Fruit fly (Drosophila melanogaster) whole organism, wandering third instar larva: ENCODE measurements around the gene CG8578.
A peak's percentile ranks its signal among the peaks of the same experiment; 100 is the strongest.

ENCODE experiments used
- Abd-B ChIP-seq: fragments of >200 bp; optimal IDR thresholded peaks from 2 replicates; lab custom pipeline; 2017; ENCODE audit warnings: missing biosample characterization, missing genetic modification characterization
- CG32264 ChIP-seq: fragments of 200-800 bp; sonication (Bioruptor generic); optimal IDR thresholded peaks from 2 replicates; lab custom pipeline; 2016; ENCODE audit warnings: missing biosample characterization, missing genetic modification characterization
- CG9705 ChIP-seq: fragments of 200-800 bp; sonication (Bioruptor generic); optimal IDR thresholded peaks from 2 replicates; lab custom pipeline; 2018; ENCODE audit warnings: missing biosample characterization, mild to moderate bottlenecking, missing genetic modification characterization
- CrebA ChIP-seq: fragments of 200-800 bp; sonication (Bioruptor generic); optimal IDR thresholded peaks from 2 replicates; lab custom pipeline; 2016; ENCODE audit warnings: missing biosample characterization, mild to moderate bottlenecking, missing genetic modification characterization, borderline replicate concordance
- Dfd ChIP-seq: fragments of >200 bp; optimal IDR thresholded peaks from 2 replicates; lab custom pipeline; 2017; ENCODE audit warnings: missing biosample characterization, missing genetic modification characterization
- Dif ChIP-seq: fragments of 200-275, 200-300 bp; sonication (Bioruptor generic); optimal IDR thresholded peaks from 2 replicates; lab custom pipeline; 2018; ENCODE audit warnings: missing biosample characterization, missing genetic modification characterization; ENCODE audit not compliant: partially characterized antibody
- GATAd ChIP-seq: sonication (Bioruptor generic); optimal IDR thresholded peaks from 2 replicates; lab custom pipeline; 2016; ENCODE audit warnings: missing biosample characterization, missing genetic modification characterization
- HLH106 ChIP-seq: fragments of 200-800 bp; optimal IDR thresholded peaks from 3 replicates; lab custom pipeline; 2019; ENCODE audit warnings: missing biosample characterization, mild to moderate bottlenecking, missing genetic modification characterization, moderate library complexity
- Hnf4 ChIP-seq: fragments of 200-800 bp; sonication (Bioruptor generic); optimal IDR thresholded peaks from 2 replicates; lab custom pipeline; 2016; ENCODE audit warnings: missing biosample characterization, mild to moderate bottlenecking, missing genetic modification characterization
- Hr78 ChIP-seq: fragments of >200 bp; optimal IDR thresholded peaks from 2 replicates; lab custom pipeline; 2017; ENCODE audit warnings: missing biosample characterization, missing genetic modification characterization
- Hr83 ChIP-seq: fragments of 200-300 bp; sonication (Bioruptor generic); optimal IDR thresholded peaks from 2 replicates; lab custom pipeline; 2016; ENCODE audit warnings: missing biosample characterization, mild to moderate bottlenecking, missing genetic modification characterization, moderate library complexity; ENCODE audit not compliant: poor library complexity, severe bottlenecking
- Jra ChIP-seq: sonication (Bioruptor generic); optimal IDR thresholded peaks from 2 replicates; lab custom pipeline; 2016; ENCODE audit warnings: missing biosample characterization, missing genetic modification characterization
- Mio ChIP-seq: sonication (Bioruptor generic); optimal IDR thresholded peaks from 2 replicates; lab custom pipeline; 2016; ENCODE audit warnings: missing biosample characterization, missing genetic modification characterization
- Myc ChIP-seq: fragments of >200 bp; optimal IDR thresholded peaks from 2 replicates; lab custom pipeline; 2017
- N ChIP-seq: fragments of >200 bp; optimal IDR thresholded peaks from 2 replicates; lab custom pipeline; 2018; ENCODE audit warnings: missing biosample characterization, missing external identifiers, missing genetic modification characterization
- OdsH ChIP-seq: fragments of 200-800 bp; sonication (Bioruptor generic); optimal IDR thresholded peaks from 2 replicates; lab custom pipeline; 2016; ENCODE audit warnings: missing biosample characterization, mild to moderate bottlenecking, missing genetic modification characterization
- Rel ChIP-seq, 2 experiments: fragments of 200-800 bp; sonication (Bioruptor generic) in 1 of 2; optimal IDR thresholded peaks; 2 replicates in 1 of 2; 3 replicates in 1 of 2; lab custom pipeline; 2016 to 2019; ENCODE audit warnings: mild to moderate bottlenecking in 2 of 2, missing biosample characterization in 2 of 2, missing genetic modification characterization in 2 of 2, moderate library complexity in 1 of 2
- Sp1 ChIP-seq: fragments of 200-800 bp; sonication (Bioruptor generic); optimal IDR thresholded peaks from 3 replicates; lab custom pipeline; 2019; ENCODE audit warnings: missing biosample characterization, mild to moderate bottlenecking, missing genetic modification characterization, moderate library complexity
- Vsx2 ChIP-seq: fragments of 200-300, 225-300 bp; sonication (Bioruptor generic); optimal IDR thresholded peaks from 2 replicates; lab custom pipeline; 2018; ENCODE audit warnings: missing biosample characterization, missing genetic modification characterization; ENCODE audit not compliant: partially characterized antibody
- br ChIP-seq: fragments of 200-800 bp; sonication (Bioruptor generic); optimal IDR thresholded peaks from 2 replicates; lab custom pipeline; 2016; ENCODE audit warnings: missing biosample characterization, missing genetic modification characterization
- brk ChIP-seq: fragments of 200-800 bp; sonication (Bioruptor generic); optimal IDR thresholded peaks from 2 replicates; lab custom pipeline; 2016; ENCODE audit warnings: missing biosample characterization, mild to moderate bottlenecking, missing genetic modification characterization
- dl ChIP-seq, 2 experiments: fragments of 175-275, 200-275 bp in 1 of 2; fragments of 200-275 bp in 1 of 2; sonication (Bioruptor generic); optimal IDR thresholded peaks; lab custom pipeline; 2018; ENCODE audit warnings: mild to moderate bottlenecking in 2 of 2, missing biosample characterization in 2 of 2, missing genetic modification characterization in 2 of 2, moderate library complexity in 2 of 2; ENCODE audit not compliant: partially characterized antibody in 2 of 2, insufficient read depth in 1 of 2
- dmrt93B ChIP-seq: fragments of 200-800 bp; sonication (Bioruptor generic); optimal IDR thresholded peaks from 2 replicates; lab custom pipeline; 2018; ENCODE audit warnings: missing biosample characterization, mild to moderate bottlenecking, missing genetic modification characterization
- dsf ChIP-seq: sonication (Bioruptor generic); optimal IDR thresholded peaks from 2 replicates; lab custom pipeline; 2016; ENCODE audit warnings: missing biosample characterization, missing genetic modification characterization, borderline replicate concordance
- ey ChIP-seq: fragments of 200-800 bp; sonication (Bioruptor generic); optimal IDR thresholded peaks from 2 replicates; lab custom pipeline; 2016; ENCODE audit warnings: missing biosample characterization, missing genetic modification characterization
- foxo ChIP-seq, 2 experiments: fragments of 200-800 bp; sonication (Bioruptor generic); optimal IDR thresholded peaks; 2 replicates in 1 of 2; 3 replicates in 1 of 2; lab custom pipeline; 2016 to 2017; ENCODE audit warnings: missing biosample characterization in 2 of 2, missing genetic modification characterization in 2 of 2
- fru ChIP-seq: fragments of 200-800 bp; sonication (Bioruptor generic); optimal IDR thresholded peaks from 3 replicates; lab custom pipeline; 2016; ENCODE audit warnings: missing biosample characterization, mild to moderate bottlenecking, missing genetic modification characterization
- h ChIP-seq: fragments of 200-800 bp; sonication (Bioruptor generic); optimal IDR thresholded peaks from 3 replicates; lab custom pipeline; 2016; ENCODE audit warnings: missing biosample characterization, mild to moderate bottlenecking, missing genetic modification characterization
- jim ChIP-seq: fragments of 175-275, 200-325 bp; sonication (Bioruptor generic); optimal IDR thresholded peaks from 2 replicates; lab custom pipeline; 2016; ENCODE audit warnings: missing biosample characterization, mild to moderate bottlenecking, missing genetic modification characterization
- lola ChIP-seq: fragments of >200 bp; optimal IDR thresholded peaks from 2 replicates; lab custom pipeline; 2017; ENCODE audit warnings: missing biosample characterization, missing genetic modification characterization
- pan ChIP-seq: fragments of >200 bp; optimal IDR thresholded peaks from 2 replicates; lab custom pipeline; 2017
- psq ChIP-seq: fragments of 200-800 bp; sonication (Bioruptor generic); optimal IDR thresholded peaks from 3 replicates; lab custom pipeline; 2017; ENCODE audit warnings: missing biosample characterization, mild to moderate bottlenecking, missing genetic modification characterization, moderate library complexity
- rgr ChIP-seq: fragments of 200-800 bp; sonication (Bioruptor generic); optimal IDR thresholded peaks from 3 replicates; lab custom pipeline; 2016; ENCODE audit warnings: missing biosample characterization, mild to moderate bottlenecking, missing genetic modification characterization
- sage ChIP-seq: fragments of 200-800 bp; sonication (Bioruptor generic); optimal IDR thresholded peaks from 2 replicates; lab custom pipeline; 2016; ENCODE audit warnings: missing biosample characterization, mild to moderate bottlenecking, missing genetic modification characterization
- sv ChIP-seq: fragments of 200-800 bp; sonication (Bioruptor generic); optimal IDR thresholded peaks from 3 replicates; lab custom pipeline; 2016; ENCODE audit warnings: missing biosample characterization, missing genetic modification characterization
- tai ChIP-seq: sonication (Bioruptor generic); optimal IDR thresholded peaks from 2 replicates; lab custom pipeline; 2016; ENCODE audit warnings: missing biosample characterization, missing genetic modification characterization
- usp ChIP-seq: fragments of >200 bp; optimal IDR thresholded peaks from 2 replicates; lab custom pipeline; 2017; ENCODE audit warnings: missing biosample characterization, missing genetic modification characterization
- woc ChIP-seq: sonication (Bioruptor generic); optimal IDR thresholded peaks from 2 replicates; lab custom pipeline; 2016; ENCODE audit warnings: missing biosample characterization, mild to moderate bottlenecking, missing genetic modification characterization

The CG8578 gene

dm6 chrX:15837530-15837929, 6.7 kb upstream of the CG8578 start, which contains the start of gene CG8565:
Gene CG8565, plus strand, starts transcription at chrX:15837830.
- no peak for TF ChIP-seq usp (GFP tag; lab: Kevin White, UChicago)
- no peak for TF ChIP-seq Sp1
- TF ChIP-seq ey, result no peak

dm6 chrX:15840003-15840402, 4.3 kb upstream of the CG8578 start:
- TF ChIP-seq GATAd (no peak), Mio (GFP tag; lab: Kevin White, UChicago) (no peak), pan (no peak), HLH106 (tag; lab: Kevin White, UChicago) (no peak), br (GFP tag; lab: Kevin White, UChicago) (no peak), tai (GFP tag; lab: Kevin White, UChicago) (no peak), usp (GFP tag; lab: Kevin White, UChicago) (no peak), Rel (GFP tag; optimal IDR thresholded peaks at IDR 0.05; lab: Kevin White, UChicago) (no peak), Rel (tag; optimal IDR thresholded peaks at IDR 0.05; lab: Kevin White, UChicago) (no peak), h (GFP tag; lab: Kevin White, UChicago) (no peak), Sp1 (no peak), CG32264 (GFP tag; lab: Kevin White, UChicago) (no peak), dmrt93B (no peak), OdsH (no peak), brk (GFP tag; lab: Kevin White, UChicago) (no peak), lola (GFP tag; lab: Kevin White, UChicago) (no peak)

DNA sequence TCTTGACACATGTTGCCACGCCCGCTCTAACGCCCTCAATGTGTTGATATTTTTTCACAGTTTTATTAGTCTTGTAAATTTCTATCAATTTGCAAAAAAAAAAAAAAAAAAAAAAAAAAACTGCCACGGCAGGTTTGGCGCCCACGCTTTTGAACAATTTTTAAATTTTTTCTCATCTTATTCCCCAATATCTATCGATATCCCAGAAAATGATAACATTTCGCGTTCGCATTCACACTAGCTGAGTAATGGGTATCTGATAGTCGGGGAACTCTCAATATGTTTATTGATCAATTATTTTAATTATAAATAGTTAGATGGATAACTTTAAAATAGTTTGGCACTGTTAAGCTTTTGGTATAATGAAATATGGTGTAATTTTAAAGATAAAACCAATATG, 2.9 kb upstream of the CG8578 start:
- no peak for TF ChIP-seq jim (GFP tag; lab: Kevin White, UChicago)

dm6 chrX:15849021-15849420, 4.7 kb downstream of the CG8578 start, which contains the start of gene sun:
Gene sun, minus strand, starts transcription at chrX:15849258.
- TF ChIP-seq sage (GFP tag; lab: Kevin White, UChicago) (no peak), Rel (GFP tag; optimal IDR thresholded peaks at IDR 0.05; lab: Kevin White, UChicago) (no peak), Rel (tag; optimal IDR thresholded peaks at IDR 0.05; lab: Kevin White, UChicago) (peak; percentile 38)

dm6 chrX:15852815-15853542, 8.7 kb downstream of the CG8578 start, which contains the start of the genes UBL3 and CG15914:
Gene UBL3, minus strand, starts transcription at chrX:15853175.
Gene CG15914, plus strand, starts transcription at chrX:15853421.
- TF ChIP-seq Sp1 (peak; percentile 32), sage (GFP tag; lab: Kevin White, UChicago) (no peak), Vsx2 (no peak), Dif (no peak), Abd-B (no peak), Hnf4 (GFP tag; lab: Kevin White, UChicago) (no peak), CrebA (GFP tag; lab: Kevin White, UChicago) (no peak), CG9705 (GFP tag; lab: Kevin White, UChicago) (no peak), psq (GFP tag; lab: Kevin White, UChicago) (no peak), rgr (GFP tag; lab: Kevin White, UChicago) (peak; percentile 35), dmrt93B (no peak), ey (no peak), Mio (GFP tag; lab: Kevin White, UChicago) (no peak), Hr78 (no peak), br (GFP tag; lab: Kevin White, UChicago) (no peak), fru (GFP tag; lab: Kevin White, UChicago) (peak; percentile 22), tai (GFP tag; lab: Kevin White, UChicago) (no peak), brk (GFP tag; lab: Kevin White, UChicago) (no peak), Dfd (GFP tag; lab: Kevin White, UChicago) (no peak), Rel (GFP tag; optimal IDR thresholded peaks at IDR 0.05; lab: Kevin White, UChicago) (no peak), Rel (tag; optimal IDR thresholded peaks at IDR 0.05; lab: Kevin White, UChicago) (peak; percentile 60), OdsH (peak; percentile 18), usp (GFP tag; lab: Kevin White, UChicago) (no peak), HLH106 (tag; lab: Kevin White, UChicago) (peak; percentile 36), Jra (GFP tag; lab: Kevin White, UChicago) (peak; percentile 6), dsf (GFP tag; lab: Kevin White, UChicago) (no peak), pan (no peak), N (GFP tag; lab: Kevin White, UChicago) (no peak), h (GFP tag; lab: Kevin White, UChicago) (peak; percentile 51), jim (GFP tag; lab: Kevin White, UChicago) (no peak), CG32264 (GFP tag; lab: Kevin White, UChicago) (no peak), dl (GFP tag; optimal IDR thresholded peaks at IDR 0.05; lab: Kevin White, UChicago; ENCODE audit: insufficient read depth in 1 of 2, partially characterized antibody in 2 of 2) (no peak), Hr83 (no peak), woc (GFP tag; lab: Kevin White, UChicago) (peak; percentile 18), foxo (GFP tag; optimal IDR thresholded peaks at IDR 0.05; lab: Kevin White, UChicago) (peak in 1 of 2 experiments; percentile 40), sv (GFP tag; lab: Kevin White, UChicago) (no peak), Myc (lab: Kevin White, UChicago) (no peak), GATAd (no peak)
